Worm (Caenorhabditis elegans) whole organism, dauer: ENCODE measurements around the gene sri-43.
"Not testable (repeated sequence)": the region's sequence is repeated elsewhere in the genome, so short reads cannot be mapped to it uniquely, and the experiment has no call there.

Experiments
- unc-62 ChIP-seq: sonication (generic microtip); optimal IDR thresholded peaks from 2 replicates; lab custom pipeline; 2017; ENCODE audit warnings: missing biosample characterization, missing genetic modification reagents, missing genetic modification characterization

sri-43 gene

DNA sequence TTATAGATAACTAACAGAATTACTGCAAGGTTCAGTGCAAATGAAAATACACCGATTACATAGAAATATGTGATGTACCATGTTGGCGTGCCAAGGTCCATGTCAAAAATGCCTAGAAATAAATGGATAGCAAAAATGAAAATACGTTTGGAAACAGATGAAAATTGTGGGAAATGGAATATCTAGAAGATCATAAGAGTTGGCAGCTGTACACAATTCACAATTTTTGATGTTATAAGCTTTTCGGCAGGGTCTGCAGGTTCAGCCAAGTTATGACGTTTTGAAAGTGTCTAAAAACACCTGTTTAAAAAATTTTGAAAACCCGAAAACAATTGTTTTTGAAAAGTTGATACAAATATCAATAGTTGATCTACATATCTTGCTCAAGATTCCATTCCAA, at the start of gene sri-43:
sri-43 (minus strand) TSS at position 101 of the 400 bp plus-strand sequence.
- not testable (repeated sequence) for TF ChIP-seq unc-62

DNA sequence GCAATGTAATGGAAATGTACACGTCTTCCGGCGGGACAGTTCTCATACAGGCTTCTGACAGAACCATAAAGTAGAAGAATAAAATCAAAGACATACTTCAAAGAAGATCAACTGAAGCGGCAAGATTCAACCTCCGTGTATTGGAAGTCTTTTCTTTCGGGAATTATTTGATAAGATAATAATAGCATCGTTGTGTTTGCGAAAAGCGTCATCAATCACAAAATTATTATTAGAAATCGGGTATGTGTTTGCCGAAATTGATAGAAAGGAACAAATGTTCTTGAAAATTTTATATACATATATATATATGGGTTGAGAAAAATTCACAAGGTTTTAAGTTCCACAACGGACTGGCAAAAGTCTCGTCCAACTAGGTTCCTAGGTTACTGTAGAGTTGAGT, 47.1 kb upstream of the sri-43 start, which contains the start of gene Y27F2A.9:
Y27F2A.9 (minus strand) TSS at position 101 of the 400 bp plus-strand sequence.
- TF ChIP-seq unc-62 = not testable (repeated sequence)

DNA sequence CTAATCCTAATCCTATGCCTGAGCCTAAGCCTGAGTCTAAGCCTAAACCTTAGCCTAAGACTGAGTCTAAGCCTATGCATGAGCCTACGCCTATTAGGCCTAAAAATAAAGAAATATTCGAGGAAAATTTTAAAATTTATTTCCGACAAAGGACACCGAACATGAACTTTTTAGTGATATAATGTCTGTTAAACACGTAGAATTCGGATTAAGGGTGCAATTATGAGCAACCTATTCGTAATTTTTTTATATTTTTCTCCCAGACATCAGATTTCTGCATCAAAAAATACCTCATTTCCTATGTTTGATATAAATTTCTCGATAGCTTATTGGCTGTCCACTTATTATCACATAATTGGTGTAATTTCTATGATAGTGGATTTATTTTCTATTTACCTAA, 44.6 kb upstream of the sri-43 start, which contains the start of gene Y27F2A.11:
Y27F2A.11 (plus strand) TSS at position 301 of the 400 bp plus-strand sequence.
- not testable (repeated sequence) for TF ChIP-seq unc-62

DNA sequence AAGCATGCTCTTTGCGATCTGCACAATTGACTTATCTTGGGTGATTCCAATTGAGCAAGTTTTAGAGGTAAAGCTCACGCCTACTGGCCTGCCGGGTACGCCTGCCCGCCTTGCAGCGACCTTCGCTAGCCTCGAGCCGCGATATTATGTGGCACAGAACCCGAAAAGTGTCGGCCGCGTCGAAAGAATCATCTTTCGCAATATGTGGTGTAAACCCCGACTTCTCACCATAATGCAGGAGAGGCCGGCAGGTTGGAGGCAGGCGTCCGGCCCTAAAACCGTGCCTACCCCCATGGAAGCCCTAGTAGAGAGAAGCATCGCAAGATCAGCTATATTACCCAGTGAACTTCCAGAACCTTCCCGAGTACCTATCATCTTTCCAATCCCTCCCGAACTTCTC, 41.4 kb upstream of the sri-43 start:
- no peak for TF ChIP-seq unc-62

DNA sequence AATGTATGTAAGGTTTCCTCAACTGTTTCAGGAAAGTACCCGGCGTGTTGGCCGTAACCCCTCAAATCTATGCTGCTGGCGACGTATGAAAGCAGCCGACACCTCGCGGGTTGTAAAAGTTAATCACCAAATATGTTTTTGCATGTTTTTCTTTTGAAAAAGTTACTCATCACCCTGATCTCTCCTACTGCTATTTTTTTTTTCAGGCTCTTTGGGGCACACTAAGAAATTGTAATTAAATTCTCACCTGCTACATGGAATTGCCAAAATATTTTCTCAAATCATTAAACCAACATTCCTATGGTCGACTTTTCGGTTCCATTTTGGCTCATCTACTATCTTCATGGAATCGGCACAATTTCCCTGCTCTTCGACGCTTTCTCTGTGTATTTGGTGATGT, 40.4 kb upstream of the sri-43 start, which contains the start of gene sri-78:
sri-78 (plus strand) TSS at position 301 of the 400 bp plus-strand sequence.
- TF ChIP-seq unc-62 = not testable (repeated sequence)

DNA sequence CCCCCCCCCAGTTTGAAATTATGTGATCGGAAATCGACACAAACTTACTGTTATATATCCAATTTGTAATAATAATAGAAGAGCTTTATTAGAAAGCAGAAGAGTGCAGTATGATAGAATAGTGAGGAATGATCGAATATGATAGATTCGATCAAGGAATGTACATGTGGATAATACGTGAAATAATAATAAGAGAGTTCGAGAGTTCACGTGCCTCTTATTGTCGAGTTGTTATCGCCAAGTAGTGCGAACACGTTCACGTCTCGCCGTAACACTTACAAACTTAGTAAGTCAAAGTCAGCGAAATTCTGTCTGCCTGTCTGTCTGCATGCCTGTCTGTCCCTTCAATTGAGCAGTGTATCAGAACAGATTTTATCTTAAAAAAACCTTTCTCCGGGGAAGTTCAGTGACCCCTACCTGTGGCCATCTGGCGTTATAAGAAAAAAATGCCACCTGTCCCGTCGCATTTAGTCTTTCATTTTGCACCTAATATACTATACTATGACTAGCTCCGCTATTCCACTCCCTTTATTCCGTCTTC, 38.9 kb upstream of the sri-43 start, which contains the start of the genes Y27F2A.6 and Y27F2A.8:
Y27F2A.6 (minus strand) TSS at position 101 of the 541 bp plus-strand sequence.
Y27F2A.8 (plus strand) TSS at position 491 of the 541 bp plus-strand sequence.
- not testable (repeated sequence) for TF ChIP-seq unc-62

DNA sequence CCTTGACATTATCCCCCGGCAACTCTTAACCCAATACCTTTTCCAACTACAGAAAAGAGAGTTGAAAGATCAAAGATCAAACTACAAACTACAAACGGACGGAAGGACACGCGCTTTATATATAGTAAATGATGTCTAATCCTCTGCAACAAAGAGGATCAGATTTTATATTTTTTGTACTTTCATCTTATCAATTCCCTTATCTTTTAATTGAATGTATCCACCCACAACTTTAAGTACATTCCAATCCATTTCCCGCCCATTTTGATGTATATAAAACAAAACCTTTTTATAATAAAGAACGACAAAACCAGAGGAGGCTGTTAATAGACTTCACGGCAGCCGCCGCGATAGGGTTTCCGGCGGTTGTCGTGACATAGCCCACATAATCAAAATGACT, 33.2 kb upstream of the sri-43 start, which contains the start of gene sri-40:
sri-40 (plus strand) TSS at position 301 of the 400 bp plus-strand sequence.
- TF ChIP-seq unc-62 = not testable (repeated sequence)

DNA sequence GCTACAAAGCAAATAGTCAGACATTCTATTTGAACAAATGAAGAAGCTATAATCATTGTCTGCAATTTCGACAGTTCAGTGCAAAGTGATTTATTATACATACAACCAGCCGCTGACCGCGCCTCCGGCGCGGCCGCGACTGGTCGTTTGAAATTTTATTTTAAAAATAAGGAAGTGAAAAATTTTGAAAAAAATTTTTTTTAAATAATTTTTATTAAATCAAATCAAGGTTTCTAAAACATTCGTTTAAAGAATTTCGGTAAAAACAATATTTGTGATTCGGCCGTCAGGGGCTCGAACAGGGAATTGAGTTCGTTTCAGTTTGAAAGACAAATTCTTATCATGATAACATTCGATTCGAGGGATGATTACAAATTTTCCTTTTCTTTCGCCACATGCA, 27.7 kb upstream of the sri-43 start, which contains the start of gene Y27F2A.10:
Y27F2A.10 (minus strand) TSS at position 101 of the 400 bp plus-strand sequence.
- TF ChIP-seq unc-62 = no peak

DNA sequence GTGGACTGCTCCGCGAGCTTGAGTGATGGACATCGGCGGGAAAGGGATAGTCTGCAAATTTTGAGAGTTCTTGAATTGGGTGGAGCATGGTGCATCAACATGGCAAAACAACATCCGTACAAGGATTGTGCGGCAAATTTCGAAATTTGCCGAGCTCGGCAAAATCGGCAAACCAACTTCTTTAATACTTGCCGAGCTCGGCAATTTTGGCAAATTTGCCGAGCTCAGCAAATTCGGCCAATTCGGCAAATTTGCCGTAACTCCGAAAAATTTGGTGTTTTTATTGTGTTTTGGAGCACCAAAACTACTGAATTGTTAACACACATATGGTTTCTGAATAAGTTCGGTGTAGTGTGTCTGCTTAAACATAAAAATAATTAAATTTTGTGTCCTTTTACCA, 25.6 kb upstream of the sri-43 start, which contains the start of gene fbxc-55:
fbxc-55 (minus strand) TSS at position 101 of the 400 bp plus-strand sequence.
- TF ChIP-seq unc-62 = no peak

DNA sequence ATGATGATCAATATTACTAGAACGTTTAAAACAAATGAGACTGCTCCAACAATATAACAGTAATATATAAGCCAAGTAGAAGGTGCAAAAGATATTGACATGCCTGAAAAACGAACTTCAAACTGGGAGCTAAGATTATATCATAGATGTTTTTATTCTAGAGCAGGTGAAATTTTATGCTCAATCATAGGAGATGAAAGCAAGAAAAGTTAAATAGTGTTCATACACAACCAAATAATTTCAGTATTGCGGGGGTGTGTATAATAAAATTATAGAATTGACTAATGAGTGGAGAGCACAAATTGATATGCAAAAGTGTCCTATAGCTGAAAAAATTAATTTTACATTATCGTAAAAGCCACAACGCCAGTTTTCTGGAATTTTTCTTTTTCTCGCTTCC, 14.5 kb upstream of the sri-43 start, which contains the start of gene sri-34:
sri-34 (minus strand) TSS at position 101 of the 400 bp plus-strand sequence.
- TF ChIP-seq unc-62 = no peak

DNA sequence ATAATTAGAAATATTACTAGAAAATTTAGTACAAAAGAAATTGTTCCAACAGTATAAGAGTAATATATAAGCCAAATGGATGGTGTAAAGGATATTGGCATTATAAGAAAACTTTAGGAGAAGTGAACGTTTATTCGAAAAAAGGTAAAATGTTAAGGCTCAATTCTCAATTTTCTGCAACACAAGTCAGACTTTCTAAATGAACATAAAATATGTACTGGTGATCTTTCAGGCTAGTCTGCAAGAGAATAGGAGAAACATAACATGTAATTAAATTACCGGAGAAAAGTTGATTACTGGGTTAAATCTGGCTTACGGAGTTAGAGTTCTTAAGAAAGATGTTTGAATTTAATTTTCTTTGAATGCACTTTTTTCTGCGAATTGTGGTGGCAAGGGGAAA, 12.3 kb upstream of the sri-43 start, which contains the start of gene sri-33:
sri-33 (minus strand) TSS at position 101 of the 400 bp plus-strand sequence.
- no peak for TF ChIP-seq unc-62

DNA sequence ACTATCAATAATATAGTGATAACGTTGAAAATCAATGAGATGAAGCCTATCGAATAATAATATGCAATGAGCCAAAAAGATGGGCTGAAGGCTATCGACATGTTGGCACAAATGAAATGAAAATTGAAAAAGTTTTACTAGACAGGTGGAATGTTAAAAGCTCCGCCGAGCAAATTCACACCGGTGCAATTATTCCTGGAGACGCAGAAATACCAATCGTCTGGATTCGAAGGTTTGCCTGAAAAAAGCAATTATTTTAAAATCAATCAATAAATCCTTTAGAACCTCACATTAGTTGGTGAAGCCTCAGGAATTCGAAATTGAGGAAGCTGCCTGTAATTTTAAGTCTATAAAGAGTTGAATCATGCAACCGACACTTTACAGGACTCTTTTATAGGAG, 9.9 kb upstream of the sri-43 start, which contains the start of gene sri-32:
sri-32 (minus strand) TSS at position 101 of the 400 bp plus-strand sequence.
- TF ChIP-seq unc-62 = no peak

DNA sequence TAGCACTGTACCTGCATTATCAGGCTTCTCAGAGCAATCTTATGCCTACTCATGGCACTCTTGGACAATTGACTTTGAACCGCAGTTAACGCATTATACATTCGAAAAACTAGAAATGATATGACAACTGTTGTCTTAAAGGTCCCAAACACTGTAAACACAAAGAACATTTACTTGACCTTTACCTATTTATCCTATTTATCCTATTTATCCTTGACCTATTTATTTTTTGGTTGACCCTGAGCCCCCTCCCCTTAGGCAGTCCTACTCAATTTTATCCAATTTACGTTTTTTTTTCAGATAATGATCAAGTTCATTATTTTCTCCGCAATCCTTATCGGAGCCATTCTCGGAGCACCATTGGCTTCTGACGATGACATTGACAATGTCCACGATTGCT, 7.2 kb upstream of the sri-43 start, which contains the start of the genes T10D4.14 and T10D4.19:
T10D4.14 (minus strand) TSS at position 101 of the 400 bp plus-strand sequence.
T10D4.19 (plus strand) TSS at position 304 of the 400 bp plus-strand sequence.
- no peak for TF ChIP-seq unc-62

DNA sequence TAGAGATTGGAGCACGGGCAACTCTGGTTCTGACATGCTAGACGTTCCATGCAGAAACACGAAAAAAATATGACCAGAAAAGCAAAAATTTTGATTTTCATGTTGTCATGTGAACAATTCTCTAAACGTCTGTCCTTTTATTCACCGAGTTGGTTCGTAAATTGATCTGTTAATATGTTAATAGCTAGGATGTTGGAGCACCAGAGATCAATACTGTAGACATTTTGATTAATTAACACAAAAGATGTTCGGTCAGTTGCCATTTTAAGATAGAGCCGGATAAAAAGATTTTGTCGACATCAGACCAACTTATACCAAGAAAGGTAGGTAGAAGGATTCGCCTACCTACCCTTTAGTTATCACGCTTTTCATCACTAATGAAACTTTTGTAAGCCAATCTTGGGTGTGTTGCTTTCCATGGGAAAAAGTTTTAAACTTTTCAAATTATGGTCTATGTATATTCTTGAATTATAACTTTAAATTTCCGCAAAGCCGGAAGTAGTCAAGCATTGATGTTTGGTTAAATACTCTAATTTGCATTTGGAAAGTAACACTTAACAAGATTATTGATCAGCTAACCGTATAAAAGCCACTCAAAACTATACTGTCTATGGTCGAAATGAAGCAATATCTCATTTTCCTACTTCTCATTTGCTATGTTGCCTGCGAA, 5.2 kb upstream of the sri-43 start, which contains the start of the genes T10D4.11 and T10D4.1:
T10D4.11 (minus strand) TSS at position 101 of the 670 bp plus-strand sequence.
T10D4.1 (plus strand) TSS at position 620 of the 670 bp plus-strand sequence.
- no peak for TF ChIP-seq unc-62

DNA sequence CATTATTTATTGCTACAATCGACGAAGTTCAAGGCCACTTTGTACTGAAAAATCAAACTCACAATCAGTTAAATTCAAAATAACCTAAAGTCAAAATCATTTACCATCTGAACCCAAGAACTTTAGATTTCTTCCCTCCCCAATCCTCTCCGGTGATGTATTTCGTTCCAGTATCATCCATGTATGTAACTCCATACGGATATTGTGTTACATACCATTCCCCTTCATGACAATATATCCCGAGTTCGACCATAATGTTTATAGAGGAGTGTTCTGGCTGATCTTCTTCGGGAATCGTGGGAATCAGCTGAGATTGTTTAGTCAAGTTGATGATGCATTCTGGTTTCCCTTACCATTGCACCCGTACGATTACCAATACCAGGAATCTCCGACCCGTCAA, 4.0 kb upstream of the sri-43 start:
- no peak for TF ChIP-seq unc-62

DNA sequence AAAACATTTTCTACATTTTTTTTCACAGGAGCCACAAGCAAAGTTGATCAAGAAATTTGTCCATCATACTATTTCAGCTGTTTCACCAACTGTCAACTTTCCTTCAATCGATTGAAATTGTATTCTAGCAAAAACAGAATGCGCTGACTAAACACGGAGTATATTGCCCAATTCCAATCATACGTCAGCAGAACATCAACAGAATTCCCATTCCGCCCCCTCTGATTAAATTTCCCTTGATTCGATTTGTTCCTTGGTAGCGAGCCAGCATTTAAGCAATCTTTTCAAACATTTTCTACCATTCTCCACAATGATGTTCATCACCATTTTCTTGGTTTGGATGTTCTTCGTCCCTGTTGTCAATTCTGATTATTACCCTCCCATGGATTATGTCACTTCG, 1.4 kb upstream of the sri-43 start, which contains the start of gene T10D4.15:
T10D4.15 (plus strand) TSS at position 301 of the 400 bp plus-strand sequence.
- no peak for TF ChIP-seq unc-62

DNA sequence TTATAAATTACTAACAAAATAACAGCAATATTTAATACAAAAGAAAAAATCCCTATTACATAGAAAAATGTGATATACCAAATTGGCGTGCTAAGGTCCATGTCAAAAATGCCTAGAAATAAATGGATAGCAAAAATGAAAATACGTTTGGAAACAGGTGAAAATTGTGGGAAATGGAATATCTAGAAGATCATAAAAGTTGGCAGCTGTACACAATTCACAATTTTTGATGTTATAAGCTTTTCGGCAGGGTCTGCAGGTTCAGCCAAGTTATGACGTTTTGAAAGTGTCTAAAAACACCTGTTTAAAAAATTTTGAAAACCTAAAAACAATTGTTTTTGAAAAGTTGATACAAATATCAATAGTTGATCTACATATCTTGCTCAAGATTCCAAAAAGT, 1.6 kb downstream of the sri-43 start, which contains the start of gene sri-42:
sri-42 (minus strand) TSS at position 101 of the 400 bp plus-strand sequence.
- TF ChIP-seq unc-62 = not testable (repeated sequence)
